Fruit fly (Drosophila melanogaster) whole organism, embryonic: ENCODE results near the gene Sc2.
A peak's percentile ranks its signal among the peaks of the same experiment; 100 is the strongest.

Experiments
- BtbVII ChIP-seq: fragments of 200-800 bp; sonication (Bioruptor generic); optimal IDR thresholded peaks from 3 replicates; lab custom pipeline; 2017; ENCODE audit warnings: missing biosample characterization, mild to moderate bottlenecking, missing genetic modification characterization
- CG10431 ChIP-seq: fragments of 200-800 bp; sonication (Bioruptor generic); optimal IDR thresholded peaks from 3 replicates; lab custom pipeline; 2018; ENCODE audit warnings: missing biosample characterization, mild to moderate bottlenecking, missing genetic modification characterization
- CG11560 ChIP-seq: fragments of 200-800 bp; sonication (Bioruptor generic); IDR thresholded peaks from 3 replicates; pipeline ENCODE4 v1.3.6; 2022; ENCODE audit warnings: missing biosample characterization, missing genetic modification characterization
- CG15073 ChIP-seq: fragments of 200-800 bp; sonication (Bioruptor generic); optimal IDR thresholded peaks from 2 replicates; lab custom pipeline; 2016; ENCODE audit warnings: missing biosample characterization, missing genetic modification characterization
- CG15269 ChIP-seq: fragments of 200-800 bp; sonication (Bioruptor generic); optimal IDR thresholded peaks from 2 replicates; lab custom pipeline; 2018; ENCODE audit warnings: missing biosample characterization, mild to moderate bottlenecking, missing genetic modification characterization, moderate library complexity
- CG1832 ChIP-seq: fragments of 200-800 bp; sonication (Bioruptor generic); optimal IDR thresholded peaks from 2 replicates; lab custom pipeline; 2017; ENCODE audit warnings: missing biosample characterization, mild to moderate bottlenecking, missing genetic modification characterization, inconsistent platforms
- CG2120 ChIP-seq: fragments of 200-800 bp; sonication (Bioruptor generic); optimal IDR thresholded peaks from 3 replicates; lab custom pipeline; 2016; ENCODE audit warnings: missing biosample characterization, missing genetic modification characterization
- CG32767 ChIP-seq: fragments of 200-800 bp; sonication (Bioruptor generic); IDR thresholded peaks from 2 replicates; pipeline ENCODE4 v1.3.6; 2022; ENCODE audit warnings: missing biosample characterization, missing genetic modification characterization
- CG3726 ChIP-seq: fragments of 200-800 bp; sonication (Bioruptor generic); IDR thresholded peaks from 3 replicates; pipeline ENCODE4, ENCODE4 v1.3.6; 2022; ENCODE audit warnings: missing biosample characterization, missing genetic modification characterization
- CG43689 ChIP-seq: fragments of 200-800 bp; sonication (Bioruptor generic); IDR thresholded peaks from 2 replicates; pipeline ENCODE4 v1.3.6; 2022; ENCODE audit warnings: missing biosample characterization, missing genetic modification characterization
- CG6683 ChIP-seq: fragments of 200-800 bp; sonication (Bioruptor generic); optimal IDR thresholded peaks from 2 replicates; lab custom pipeline; 2017; ENCODE audit warnings: missing biosample characterization, mild to moderate bottlenecking, missing genetic modification characterization, missing genetic modification reagents
- CG7745 ChIP-seq: fragments of 200-800 bp; sonication (Bioruptor generic); optimal IDR thresholded peaks from 2 replicates; lab custom pipeline; 2018; ENCODE audit warnings: missing biosample characterization, mild to moderate bottlenecking, missing genetic modification characterization, moderate library complexity
- CG7839 ChIP-seq: fragments of 200-800 bp; sonication (Bioruptor generic); optimal IDR thresholded peaks from 3 replicates; lab custom pipeline; 2018; ENCODE audit warnings: missing biosample characterization, mild to moderate bottlenecking, missing genetic modification characterization, moderate library complexity
- CG8359 ChIP-seq: fragments of 200-800 bp; sonication (Bioruptor generic); optimal IDR thresholded peaks from 2 replicates; lab custom pipeline; 2017; ENCODE audit warnings: missing biosample characterization, mild to moderate bottlenecking, missing genetic modification characterization, borderline replicate concordance
- CG8944 ChIP-seq: fragments of 200-800 bp; sonication (Bioruptor generic); optimal IDR thresholded peaks from 3 replicates; lab custom pipeline; 2016; ENCODE audit warnings: missing biosample characterization, missing genetic modification characterization
- CG9437 ChIP-seq: fragments of 200-800 bp; sonication (Bioruptor generic); optimal IDR thresholded peaks from 2 replicates; lab custom pipeline; 2018; ENCODE audit warnings: missing biosample characterization, mild to moderate bottlenecking, missing genetic modification characterization
- Dad ChIP-seq: fragments of 200-800 bp; sonication (Bioruptor generic); optimal IDR thresholded peaks from 3 replicates; lab custom pipeline; 2016; ENCODE audit warnings: missing biosample characterization, missing genetic modification characterization
- Dbx ChIP-seq: fragments of 200-800 bp; sonication (Bioruptor generic); IDR thresholded peaks from 3 replicates; pipeline ENCODE4 v1.3.6; 2022; ENCODE audit warnings: missing biosample characterization, missing genetic modification characterization
- Dfd ChIP-seq, 2 experiments: fragments of >200 bp; optimal IDR thresholded peaks; 2 replicates each; lab custom pipeline; 2017; ENCODE audit warnings: missing biosample characterization in 2 of 2, missing genetic modification characterization in 2 of 2
- Oli ChIP-seq: fragments of 200-800 bp; sonication (Bioruptor generic); optimal IDR thresholded peaks from 2 replicates; lab custom pipeline; 2018; ENCODE audit warnings: missing biosample characterization, mild to moderate bottlenecking, missing genetic modification characterization, moderate library complexity
- Sox100B ChIP-seq: fragments of 200-800 bp; sonication (Bioruptor generic); optimal IDR thresholded peaks from 3 replicates; lab custom pipeline; 2018; ENCODE audit warnings: missing biosample characterization, mild to moderate bottlenecking, missing genetic modification characterization
- Stat92E ChIP-seq, 3 experiments: fragments of >200 bp in 2 of 3; fragments of 200-800 bp in 1 of 3; sonication (Bioruptor generic) in 1 of 3; optimal IDR thresholded peaks; 2 replicates each; lab custom pipeline; 2017 to 2019; ENCODE audit warnings: missing biosample characterization in 3 of 3, missing genetic modification characterization in 3 of 3, mild to moderate bottlenecking in 1 of 3, moderate library complexity in 1 of 3
- Usf ChIP-seq: fragments of 200-800 bp; sonication (Bioruptor generic); optimal IDR thresholded peaks from 2 replicates; lab custom pipeline; 2017; ENCODE audit warnings: missing genotype, missing biosample characterization, missing genetic modification characterization
- Vsx1 ChIP-seq: fragments of 200-800 bp; sonication (Bioruptor generic); optimal IDR thresholded peaks from 2 replicates; lab custom pipeline; 2017; ENCODE audit warnings: missing biosample characterization, mild to moderate bottlenecking, missing genetic modification characterization, missing genetic modification reagents
- ase ChIP-seq: fragments of 200-800 bp; sonication (Bioruptor generic); IDR thresholded peaks from 3 replicates; pipeline ENCODE4 v1.3.6; 2022; ENCODE audit warnings: missing biosample characterization, missing genetic modification characterization
- caup ChIP-seq: fragments of 200-800 bp; sonication (Bioruptor generic); optimal IDR thresholded peaks from 3 replicates; lab custom pipeline; 2017; ENCODE audit warnings: missing biosample characterization, mild to moderate bottlenecking, missing genetic modification characterization, moderate library complexity; ENCODE audit not compliant: severe bottlenecking
- ci ChIP-seq: fragments of 200-800 bp; sonication (Bioruptor generic); IDR thresholded peaks from 3 replicates; pipeline ENCODE4 v1.3.6; 2022; ENCODE audit warnings: missing biosample characterization, missing genetic modification characterization
- dm ChIP-seq: fragments of 200-800 bp; sonication (Bioruptor generic); optimal IDR thresholded peaks from 3 replicates; lab custom pipeline; 2016; ENCODE audit warnings: missing biosample characterization, missing genetic modification characterization
- ems ChIP-seq: fragments of 200-800 bp; sonication (Bioruptor generic); optimal IDR thresholded peaks from 3 replicates; lab custom pipeline; 2016; ENCODE audit warnings: missing biosample characterization, missing genetic modification characterization
- eyg ChIP-seq: fragments of 200-800 bp; sonication (Bioruptor generic); optimal IDR thresholded peaks from 3 replicates; lab custom pipeline; 2016; ENCODE audit warnings: missing biosample characterization, missing genetic modification characterization
- fd102C ChIP-seq: fragments of 200-800 bp; sonication (Bioruptor generic); optimal IDR thresholded peaks from 2 replicates; lab custom pipeline; 2018; ENCODE audit warnings: missing biosample characterization, mild to moderate bottlenecking, missing genetic modification characterization, moderate library complexity
- fd3F ChIP-seq: fragments of 200-800 bp; sonication (Bioruptor generic); optimal IDR thresholded peaks from 2 replicates; lab custom pipeline; 2018; ENCODE audit warnings: missing biosample characterization, mild to moderate bottlenecking, missing genetic modification characterization, moderate library complexity
- ftz-f1 ChIP-seq: fragments of 200-800 bp; sonication (Bioruptor generic); optimal IDR thresholded peaks from 2 replicates; lab custom pipeline; 2016; ENCODE audit warnings: missing biosample characterization, missing genetic modification characterization
- gfzf ChIP-seq: fragments of 200-800 bp; sonication (Bioruptor generic); optimal IDR thresholded peaks from 2 replicates; lab custom pipeline; 2016; ENCODE audit warnings: missing biosample characterization, mild to moderate bottlenecking, missing genetic modification characterization, moderate library complexity
- grau ChIP-seq: fragments of 200-800 bp; optimal IDR thresholded peaks from 3 replicates; lab custom pipeline; 2019; ENCODE audit warnings: missing biosample characterization, mild to moderate bottlenecking, missing genetic modification characterization, moderate library complexity
- gsb-n ChIP-seq: fragments of 200-800 bp; sonication (Bioruptor generic); optimal IDR thresholded peaks from 3 replicates; lab custom pipeline; 2018; ENCODE audit warnings: missing biosample characterization, mild to moderate bottlenecking, missing genetic modification characterization
- mld ChIP-seq: fragments of 200-800 bp; sonication (Bioruptor generic); IDR thresholded peaks from 3 replicates; pipeline ENCODE4 v1.3.6; 2022; ENCODE audit warnings: missing biosample characterization, missing genetic modification characterization; ENCODE audit not compliant: partially characterized antibody
- oc ChIP-seq: fragments of 200-800 bp; sonication (Bioruptor generic); optimal IDR thresholded peaks from 2 replicates; lab custom pipeline; 2018; ENCODE audit warnings: missing biosample characterization, mild to moderate bottlenecking, missing genetic modification characterization, moderate library complexity
- p53 ChIP-seq: fragments of 200-800 bp; sonication (Bioruptor generic); optimal IDR thresholded peaks from 2 replicates; lab custom pipeline; 2016; ENCODE audit warnings: missing biosample characterization, missing genetic modification characterization
- prd ChIP-seq, 3 experiments: fragments of >200 bp in 2 of 3; fragments of 200-800 bp in 1 of 3; sonication (Bioruptor generic) in 1 of 3; optimal IDR thresholded peaks in 2 of 3; IDR thresholded peaks in 1 of 3; 2 replicates in 2 of 3; 3 replicates in 1 of 3; pipeline versions ENCODE4 v1.3.6 to Lab custom; 2017 to 2022; ENCODE audit warnings: missing biosample characterization in 1 of 3, missing genetic modification characterization in 1 of 3
- repo ChIP-seq: fragments of 200-800 bp; sonication (Bioruptor generic); optimal IDR thresholded peaks from 2 replicates; lab custom pipeline; 2016; ENCODE audit warnings: missing biosample characterization, missing genetic modification characterization
- run ChIP-seq: fragments of 200-800 bp; sonication (Bioruptor generic); optimal IDR thresholded peaks from 3 replicates; lab custom pipeline; 2018; ENCODE audit warnings: missing biosample characterization, mild to moderate bottlenecking, missing genetic modification characterization
- seq ChIP-seq: fragments of 200-800 bp; sonication (Bioruptor generic); IDR thresholded peaks from 2 replicates; pipeline ENCODE4 v1.3.6; 2022; ENCODE audit warnings: missing biosample characterization, missing genetic modification characterization
- slbo ChIP-seq: fragments of 200-800 bp; sonication (Bioruptor generic); IDR thresholded peaks from 2 replicates; pipeline ENCODE4 v1.3.6; 2022; ENCODE audit warnings: missing biosample characterization, missing genetic modification characterization
- slp2 ChIP-seq: fragments of 200-800 bp; sonication (Bioruptor generic); optimal IDR thresholded peaks from 2 replicates; lab custom pipeline; 2016; ENCODE audit warnings: missing biosample characterization, missing genetic modification characterization
- sob ChIP-seq: fragments of 200-800 bp; sonication (Bioruptor generic); IDR thresholded peaks from 2 replicates; pipeline ENCODE4 v1.3.6; 2022; ENCODE audit warnings: missing biosample characterization, missing genetic modification characterization
- vnd ChIP-seq: fragments of 200-800 bp; sonication (Bioruptor generic); IDR thresholded peaks from 3 replicates; pipeline ENCODE4 v1.3.6; 2022; ENCODE audit warnings: missing biosample characterization, missing genetic modification characterization; ENCODE audit not compliant: partially characterized antibody
- zf30C ChIP-seq: fragments of 200-800 bp; sonication (Bioruptor generic); optimal IDR thresholded peaks from 3 replicates; lab custom pipeline; 2018; ENCODE audit warnings: missing biosample characterization, mild to moderate bottlenecking, missing genetic modification characterization

The Sc2 gene

DNA sequence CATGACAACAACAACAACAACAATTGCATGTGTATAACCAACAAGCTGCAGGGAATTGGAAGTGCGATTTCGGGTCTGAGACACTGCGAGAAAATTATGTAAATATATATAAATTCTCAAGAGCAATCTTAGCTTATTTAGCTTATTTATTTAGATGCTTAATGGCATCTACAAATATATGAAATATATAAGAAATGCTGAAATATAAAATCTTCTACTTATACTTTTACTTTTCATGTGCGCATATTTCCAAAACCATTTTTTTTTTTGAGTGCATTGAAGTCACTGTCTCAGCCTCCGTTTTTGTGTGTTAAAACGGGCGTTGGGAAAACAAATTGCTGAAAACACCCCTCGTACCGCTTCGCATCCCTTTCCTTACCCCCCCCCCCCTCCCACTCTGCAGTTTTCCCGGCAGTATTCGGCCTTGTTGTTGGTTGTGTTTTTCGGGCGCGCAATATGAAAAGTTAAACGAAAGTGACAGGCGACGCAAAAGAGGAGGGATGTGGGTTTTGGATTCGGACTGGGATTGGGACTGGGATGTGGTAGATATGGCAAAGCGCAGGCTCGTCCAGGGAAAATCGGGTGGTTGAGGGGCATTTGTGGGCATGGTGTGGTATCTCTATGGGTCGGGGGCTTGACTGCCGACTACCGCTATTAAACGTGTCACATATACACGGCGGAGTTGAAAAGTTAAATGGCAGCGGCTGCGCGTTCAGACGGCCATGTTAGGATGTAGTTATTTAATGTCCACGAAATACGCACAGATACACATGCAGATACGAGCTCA lies 47.9 kb upstream of the Sc2 start (continued):
- TF ChIP-seq CG15269: peak; percentile 50
- TF ChIP-seq CG7745 (tag; lab: Kevin White, UChicago): no peak
- no peak for TF ChIP-seq CG2120 (GFP tag; lab: Kevin White, UChicago)
- TF ChIP-seq oc (tag; lab: Kevin White, UChicago): peak; percentile 61
- peak in 1 of 3 experiments; percentile 11 for TF ChIP-seq Stat92E (GFP tag; optimal IDR thresholded peaks at IDR 0.05; lab: Kevin White, UChicago)
- TF ChIP-seq Vsx1 (GFP tag; lab: Kevin White, UChicago): no peak
- peak; percentile 8 for TF ChIP-seq Usf (GFP tag; lab: Kevin White, UChicago)
- no peak for TF ChIP-seq slbo (GFP tag; lab: Robert Waterston, UW)
- no peak for TF ChIP-seq ase (GFP tag; lab: Robert Waterston, UW)
- peak; percentile 13 for TF ChIP-seq CG10431 (GFP tag; lab: Kevin White, UChicago)
- TF ChIP-seq Oli (tag; lab: Kevin White, UChicago): peak; percentile 69
- TF ChIP-seq eyg (GFP tag; lab: Kevin White, UChicago): no peak
- no peak for TF ChIP-seq slp2 (GFP tag; lab: Kevin White, UChicago)
- TF ChIP-seq Dfd (GFP tag; optimal IDR thresholded peaks at IDR 0.05; lab: Kevin White, UChicago): no peak
- no peak for TF ChIP-seq dm (GFP tag; lab: Kevin White, UChicago)
- no peak for TF ChIP-seq CG1832 (GFP tag; lab: Kevin White, UChicago)
- peak; percentile 89 for TF ChIP-seq zf30C
- TF ChIP-seq Dad (GFP tag; lab: Kevin White, UChicago): no peak
- no peak for TF ChIP-seq vnd (GFP tag; lab: Robert Waterston, UW)
- TF ChIP-seq CG11560 (tag; lab: Robert Waterston, UW): no peak
- TF ChIP-seq fd3F: no peak
- TF ChIP-seq repo (GFP tag; lab: Kevin White, UChicago): no peak
- TF ChIP-seq CG8944: no peak
- no peak for TF ChIP-seq CG43689
- no peak for TF ChIP-seq sob (GFP tag; lab: Robert Waterston, UW)
- no peak for TF ChIP-seq CG6683 (GFP tag; lab: Kevin White, UChicago)
- TF ChIP-seq CG15073 (GFP tag; lab: Kevin White, UChicago): no peak
- TF ChIP-seq p53: no peak
- TF ChIP-seq mld (GFP tag; lab: Robert Waterston, UW): no peak
- TF ChIP-seq CG9437: peak; percentile 15
- TF ChIP-seq gfzf (GFP tag; lab: Kevin White, UChicago): no peak
- peak; percentile 50; the same call in 1 of the 2 replicates for TF ChIP-seq seq
- no peak for TF ChIP-seq run
- TF ChIP-seq CG8359 (GFP tag; lab: Kevin White, UChicago): no peak
- TF ChIP-seq caup (GFP tag; lab: Kevin White, UChicago): no peak
- no peak; the same call in 2 of the 3 replicates for TF ChIP-seq ci (GFP tag; lab: Robert Waterston, UW)
- TF ChIP-seq CG3726 (GFP tag; lab: Robert Waterston, UW): no peak
- no peak for TF ChIP-seq prd (optimal IDR thresholded peaks at IDR 0.05; lab: Kevin White, UChicago)
- peak; percentile 83; the same call in 2 of the 3 replicates for TF ChIP-seq prd (GFP tag; IDR thresholded peaks at IDR 0.05; lab: Robert Waterston, UW)
- TF ChIP-seq fd102C (GFP tag; lab: Kevin White, UChicago): peak; percentile 63
- TF ChIP-seq ems: no peak
- peak; percentile 64 for TF ChIP-seq gsb-n (tag; lab: Kevin White, UChicago)
- peak; percentile 58 for TF ChIP-seq Sox100B (GFP tag; lab: Kevin White, UChicago)
- peak; percentile 51 for TF ChIP-seq grau (tag; lab: Kevin White, UChicago)
- no peak for TF ChIP-seq Dbx (GFP tag; lab: Robert Waterston, UW)
- no peak for TF ChIP-seq BtbVII (GFP tag; lab: Kevin White, UChicago)
- no peak for TF ChIP-seq CG32767 (GFP tag; lab: Robert Waterston, UW)
- no peak for TF ChIP-seq ftz-f1 (GFP tag; lab: Kevin White, UChicago)
- peak; percentile 49 for TF ChIP-seq CG7839
